Fruit fly (Drosophila melanogaster) whole organism, prepupa: Measurements from ENCODE around the gene CG14834.

Experiments used
- CG10631 ChIP-seq: fragments of 200-800 bp; sonication (Bioruptor generic); optimal IDR thresholded peaks from 2 replicates; lab custom pipeline; 2016; ENCODE audit warnings: missing biosample characterization, missing genetic modification characterization
- CG10669 ChIP-seq: fragments of 200-800 bp; sonication (Bioruptor generic); optimal IDR thresholded peaks from 3 replicates; lab custom pipeline; 2018; ENCODE audit warnings: missing biosample characterization, mild to moderate bottlenecking, missing genetic modification characterization, moderate library complexity
- CG15336 ChIP-seq: fragments of 200-800 bp; sonication (Bioruptor generic); IDR thresholded peaks from 2 replicates; pipeline ENCODE4 v1.3.6; 2022; ENCODE audit warnings: missing biosample characterization, missing genetic modification characterization
- CG3032 ChIP-seq: fragments of 200-800 bp; optimal IDR thresholded peaks from 2 replicates; lab custom pipeline; 2019; ENCODE audit warnings: missing biosample characterization, mild to moderate bottlenecking, missing genetic modification characterization, moderate library complexity
- CG31627 ChIP-seq: fragments of 200-800 bp; sonication (Bioruptor generic); optimal IDR thresholded peaks from 3 replicates; lab custom pipeline; 2016; ENCODE audit warnings: missing biosample characterization, missing genetic modification characterization
- CG32006 ChIP-seq: fragments of 200-800 bp; sonication (Bioruptor generic); optimal IDR thresholded peaks from 3 replicates; lab custom pipeline; 2017; ENCODE audit warnings: missing biosample characterization, mild to moderate bottlenecking, missing genetic modification characterization
- CG34406 ChIP-seq: fragments of 200-800 bp; sonication (Bioruptor generic); optimal IDR thresholded peaks from 3 replicates; lab custom pipeline; 2016; ENCODE audit warnings: missing biosample characterization, missing genetic modification characterization
- CG4318 ChIP-seq: fragments of 200-800 bp; sonication (Bioruptor generic); optimal IDR thresholded peaks from 3 replicates; lab custom pipeline; 2017; ENCODE audit warnings: missing biosample characterization, mild to moderate bottlenecking, missing genetic modification characterization
- CG6792 ChIP-seq: fragments of 200-800 bp; sonication (Bioruptor generic); optimal IDR thresholded peaks from 3 replicates; lab custom pipeline; 2016; ENCODE audit warnings: missing biosample characterization, missing genetic modification characterization
- CG6808 ChIP-seq: fragments of 200-800 bp; sonication (Bioruptor generic); optimal IDR thresholded peaks from 3 replicates; lab custom pipeline; 2017; ENCODE audit warnings: missing biosample characterization, missing genetic modification characterization, mild to moderate bottlenecking, moderate library complexity, missing genetic modification reagents
- CG7368 ChIP-seq: fragments of 200-800 bp; sonication (Bioruptor generic); optimal IDR thresholded peaks from 3 replicates; lab custom pipeline; 2016; ENCODE audit warnings: missing biosample characterization, missing genetic modification characterization
- CG8119 ChIP-seq: fragments of 200-800 bp; sonication (Bioruptor generic); IDR thresholded peaks from 3 replicates; pipeline ENCODE4 v1.3.6; 2022; ENCODE audit warnings: missing biosample characterization, missing genetic modification characterization
- CG8319 ChIP-seq: fragments of 200-800 bp; sonication (Bioruptor generic); optimal IDR thresholded peaks from 3 replicates; lab custom pipeline; 2016; ENCODE audit warnings: missing biosample characterization, missing genetic modification characterization
- Eip78C ChIP-seq: fragments of 200-800 bp; sonication (Bioruptor generic); peaks from one replicate; lab custom pipeline; 2016; ENCODE audit warnings: missing biosample characterization, missing genetic modification characterization
- Eip93F ChIP-seq: fragments of 200-800 bp; sonication (Bioruptor generic); optimal IDR thresholded peaks from 2 replicates; lab custom pipeline; 2016; ENCODE audit warnings: missing biosample characterization, mild to moderate bottlenecking, missing genetic modification characterization
- Ets21C ChIP-seq: fragments of 200-800 bp; sonication (Bioruptor generic); optimal IDR thresholded peaks from 3 replicates; lab custom pipeline; 2016; ENCODE audit warnings: missing biosample characterization, missing genetic modification characterization
- Hr38 ChIP-seq: sonication (Bioruptor generic); optimal IDR thresholded peaks from 2 replicates; lab custom pipeline; 2016; ENCODE audit warnings: missing biosample characterization, missing genetic modification characterization
- Hr39 ChIP-seq: fragments of 200-800 bp; sonication (Bioruptor generic); optimal IDR thresholded peaks from 2 replicates; lab custom pipeline; 2016; ENCODE audit warnings: missing biosample characterization, missing genetic modification characterization
- Met ChIP-seq: fragments of 200-800 bp; sonication (Bioruptor generic); optimal IDR thresholded peaks from 3 replicates; lab custom pipeline; 2016; ENCODE audit warnings: missing biosample characterization, missing genetic modification characterization
- Smox ChIP-seq: fragments of 200-800 bp; sonication (Bioruptor generic); optimal IDR thresholded peaks from 3 replicates; lab custom pipeline; 2016; ENCODE audit warnings: missing biosample characterization, missing genetic modification characterization
- Sox102F ChIP-seq: fragments of 200-800 bp; sonication (Bioruptor generic); optimal IDR thresholded peaks from 2 replicates; lab custom pipeline; 2016; ENCODE audit warnings: missing biosample characterization, mild to moderate bottlenecking, missing genetic modification characterization
- Sox15 ChIP-seq: fragments of 200-800 bp; sonication (Bioruptor generic); optimal IDR thresholded peaks from 3 replicates; lab custom pipeline; 2016; ENCODE audit warnings: missing biosample characterization, missing genetic modification characterization
- acj6 ChIP-seq: fragments of 200-800 bp; sonication (Bioruptor generic); optimal IDR thresholded peaks from 3 replicates; lab custom pipeline; 2016; ENCODE audit warnings: missing biosample characterization, missing genetic modification characterization
- cyc ChIP-seq: fragments of 200-800 bp; sonication (Bioruptor generic); optimal IDR thresholded peaks from 3 replicates; lab custom pipeline; 2016; ENCODE audit warnings: missing biosample characterization, missing genetic modification characterization
- dac ChIP-seq: fragments of 200-800 bp; sonication (Bioruptor generic); optimal IDR thresholded peaks from 2 replicates; lab custom pipeline; 2017; ENCODE audit warnings: missing biosample characterization, mild to moderate bottlenecking, missing genetic modification characterization
- dsx ChIP-seq: fragments of 200-800 bp; optimal IDR thresholded peaks from 3 replicates; lab custom pipeline; 2019; ENCODE audit warnings: missing biosample characterization, mild to moderate bottlenecking, missing genetic modification characterization, moderate library complexity; ENCODE audit not compliant: poor library complexity, severe bottlenecking
- esn ChIP-seq: fragments of 200-800 bp; sonication (Bioruptor generic); optimal IDR thresholded peaks from 2 replicates; lab custom pipeline; 2016; ENCODE audit warnings: missing biosample characterization, mild to moderate bottlenecking, missing genetic modification characterization, moderate library complexity
- fd59A ChIP-seq: fragments of 200-800 bp; sonication (Bioruptor generic); optimal IDR thresholded peaks from 2 replicates; lab custom pipeline; 2017; ENCODE audit warnings: missing biosample characterization, mild to moderate bottlenecking, missing genetic modification characterization, missing genetic modification reagents
- fkh ChIP-seq: fragments of 200-800 bp; sonication (Bioruptor generic); optimal IDR thresholded peaks from 3 replicates; lab custom pipeline; 2017; ENCODE audit warnings: missing biosample characterization, mild to moderate bottlenecking, missing genetic modification characterization, moderate library complexity
- lz ChIP-seq: fragments of 200-800 bp; sonication (Bioruptor generic); optimal IDR thresholded peaks from 3 replicates; lab custom pipeline; 2016; ENCODE audit warnings: missing biosample characterization, missing genetic modification characterization
- net ChIP-seq: fragments of 200-800 bp; sonication (Bioruptor generic); optimal IDR thresholded peaks from 3 replicates; lab custom pipeline; 2016; ENCODE audit warnings: missing biosample characterization, missing genetic modification characterization
- spab ChIP-seq: fragments of 200-800 bp; sonication (Bioruptor generic); optimal IDR thresholded peaks from 2 replicates; lab custom pipeline; 2017; ENCODE audit warnings: missing biosample characterization, mild to moderate bottlenecking, missing genetic modification characterization, missing genetic modification reagents
- ss ChIP-seq, 2 experiments: fragments of 200-800 bp; sonication (Bioruptor generic); optimal IDR thresholded peaks; 2 replicates in 1 of 2; 3 replicates in 1 of 2; lab custom pipeline; 2017 to 2018; ENCODE audit warnings: mild to moderate bottlenecking in 2 of 2, missing biosample characterization in 2 of 2, missing genetic modification characterization in 2 of 2, moderate library complexity in 1 of 2
- svp ChIP-seq: fragments of 200-800 bp; sonication (Bioruptor generic); peaks from one replicate; lab custom pipeline; 2016; ENCODE audit warnings: missing biosample characterization, missing genetic modification characterization
- vri ChIP-seq: fragments of 200-800 bp; sonication (Bioruptor generic); optimal IDR thresholded peaks from 3 replicates; lab custom pipeline; 2016; ENCODE audit warnings: missing biosample characterization, mild to moderate bottlenecking, missing genetic modification characterization

CG14834 gene

dm6 chr3L:7323348-7323747 is 23.6 kb downstream of the CG14834 start, which contains the start of the genes RhoGEF4 and Rint1 (continued):
- TF ChIP-seq CG34406 = peak; percentile 32
- TF ChIP-seq Hr38 (GFP tag; lab: Kevin White, UChicago) = no peak
- no peak for TF ChIP-seq svp (GFP tag; lab: Kevin White, UChicago)
- TF ChIP-seq CG7368 (GFP tag; lab: Kevin White, UChicago) = no peak
- TF ChIP-seq fkh (GFP tag; lab: Kevin White, UChicago) = no peak
- TF ChIP-seq CG32006 = no peak
- peak; percentile 76 for TF ChIP-seq Eip78C
- TF ChIP-seq cyc (GFP tag; lab: Kevin White, UChicago) = peak; percentile 64

DNA sequence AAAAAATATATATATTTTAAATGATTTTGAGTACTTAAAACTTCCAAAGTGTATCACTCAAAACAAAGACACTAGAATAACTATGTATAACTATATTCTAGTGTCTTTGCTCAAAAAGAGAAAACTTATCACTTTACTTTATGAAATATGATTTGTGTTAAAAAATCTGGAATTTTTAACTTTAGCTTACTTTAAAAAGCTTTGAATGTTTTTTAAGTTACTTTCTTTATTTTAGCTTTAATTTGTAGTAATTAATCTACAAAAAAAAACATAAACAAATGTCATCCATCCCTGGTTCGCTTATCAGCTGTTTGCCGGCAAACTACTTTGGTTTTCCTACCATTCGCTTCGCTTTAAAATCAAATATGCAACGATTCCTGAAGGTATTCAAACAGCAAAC is 27.2 kb downstream of the CG14834 start, which contains the start of gene CG8607:
Gene CG8607, plus strand, starts transcription at position 301 of the 400 bp plus-strand sequence.
- TF ChIP-seq CG31627 (GFP tag; lab: Kevin White, UChicago) (no peak), CG6792 (GFP tag; lab: Kevin White, UChicago) (no peak), Smox (GFP tag; lab: Kevin White, UChicago) (no peak), svp (GFP tag; lab: Kevin White, UChicago) (no peak), lz (GFP tag; lab: Kevin White, UChicago) (no peak), Hr38 (GFP tag; lab: Kevin White, UChicago) (no peak), Eip93F (GFP tag; lab: Kevin White, UChicago) (no peak), CG15336 (GFP tag; lab: Robert Waterston, UW) (no peak), dsx (no peak), spab (GFP tag; lab: Kevin White, UChicago) (no peak), CG32006 (no peak), Sox15 (GFP tag; lab: Kevin White, UChicago) (no peak), ss (GFP tag; optimal IDR thresholded peaks at IDR 0.05; lab: Kevin White, UChicago) (no peak), fd59A (GFP tag; lab: Kevin White, UChicago) (no peak), Hr39 (no peak)
- TF ChIP-seq, all 60 proteins: peak for 0

- TF ChIP-seq esn (GFP tag; lab: Kevin White, UChicago) = no peak
- no peak for TF ChIP-seq vri (GFP tag; lab: Kevin White, UChicago)
- TF ChIP-seq CG31627 (GFP tag; lab: Kevin White, UChicago) = no peak
- TF ChIP-seq CG8119 = no peak
- no peak for TF ChIP-seq Sox102F (GFP tag; lab: Kevin White, UChicago)
- no peak for TF ChIP-seq fkh (GFP tag; lab: Kevin White, UChicago)
- TF ChIP-seq Hr39 = no peak
- no peak for TF ChIP-seq spab (GFP tag; lab: Kevin White, UChicago)
- no peak for TF ChIP-seq Ets21C (GFP tag; lab: Kevin White, UChicago)
- no peak for TF ChIP-seq CG4318 (GFP tag; lab: Kevin White, UChicago)
- no peak for TF ChIP-seq net (GFP tag; lab: Kevin White, UChicago)
- TF ChIP-seq dac (GFP tag; lab: Kevin White, UChicago) = no peak
- TF ChIP-seq Eip78C = no peak
- TF ChIP-seq CG6808 (GFP tag; lab: Kevin White, UChicago) = no peak
- no peak for TF ChIP-seq CG10669 (GFP tag; lab: Kevin White, UChicago)
- TF ChIP-seq acj6 (GFP tag; lab: Kevin White, UChicago) = no peak
- no peak for TF ChIP-seq Met
- no peak for TF ChIP-seq CG3032 (tag; lab: Kevin White, UChicago)
Observed at dm6 chr3L:7314133-7314532, 32.8 kb downstream of the CG14834 start.

DNA sequence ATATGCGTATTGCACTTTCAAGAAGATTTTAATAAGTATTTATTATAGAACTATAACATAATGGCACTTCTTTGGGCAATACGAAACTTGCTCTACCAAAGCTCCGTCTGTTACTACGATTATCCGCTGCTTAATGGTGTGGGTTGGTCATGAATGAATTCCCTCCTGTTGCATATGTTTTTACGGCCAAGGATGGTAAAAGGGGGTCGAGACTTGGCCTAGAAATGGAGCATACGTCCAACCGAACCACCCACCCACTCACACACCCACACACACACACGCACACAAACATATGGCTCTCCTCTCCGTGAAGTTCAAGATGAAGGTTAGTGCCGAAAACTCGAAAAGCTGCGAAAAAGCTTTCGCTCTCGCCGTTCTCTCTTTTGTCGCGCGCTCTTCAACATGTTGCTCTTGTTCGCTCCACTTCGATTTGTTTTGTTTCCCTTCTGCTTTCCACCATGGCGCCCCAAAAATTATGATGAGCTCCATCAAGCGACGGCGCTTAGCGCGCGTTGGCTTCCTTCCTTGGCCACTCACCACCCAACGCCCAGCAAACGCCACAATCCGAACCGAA is 33.3 kb downstream of the CG14834 start:
- TF ChIP-seq CG34406 (no peak), CG8319 (GFP tag; lab: Kevin White, UChicago) (no peak), CG10631 (GFP tag; lab: Kevin White, UChicago) (no peak)
- TF ChIP-seq, all 60 proteins: peak for 0
